Fruit fly (Drosophila melanogaster): ENCODE results near the gene RhoGAP1A.

Gene RhoGAP1A

DNA sequence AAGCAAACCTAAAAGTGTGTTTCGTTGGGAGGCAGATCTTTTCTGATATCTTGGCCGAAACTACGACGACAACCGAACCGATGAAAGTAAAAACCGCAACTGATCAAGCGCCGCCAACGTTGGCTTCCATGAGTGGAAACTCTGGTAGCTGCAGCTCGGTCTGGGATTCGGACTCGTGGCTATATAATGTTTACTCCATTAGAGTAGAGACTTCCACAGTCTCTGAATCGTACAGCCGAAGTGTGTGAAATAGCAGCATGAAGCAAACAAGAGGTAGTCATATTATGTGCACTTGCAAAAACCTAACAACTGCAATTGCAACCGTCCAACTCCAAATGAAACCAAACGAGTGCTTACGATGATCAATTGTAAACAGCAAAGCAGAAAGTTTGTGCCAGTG lies 21.1 kb downstream of the RhoGAP1A start, which contains the start of gene CG17707:
TSS of gene CG17707 (minus strand) at position 101 of the 400 bp plus-strand sequence.
- TF ChIP-seq CG34367 (tag; optimal IDR thresholded peaks at IDR 0.05) (no peak), Pif1A (GFP tag; optimal IDR thresholded peaks at IDR 0.05) (no peak), rn (GFP tag; IDR thresholded peaks at IDR 0.05) (no peak), fd96Ca (GFP tag; IDR thresholded peaks at IDR 0.05) (peak; percentile 13; the same call in 1 of the 3 replicates), Ets98B (GFP tag; IDR thresholded peaks at IDR 0.05) (peak; percentile 48)

DNA sequence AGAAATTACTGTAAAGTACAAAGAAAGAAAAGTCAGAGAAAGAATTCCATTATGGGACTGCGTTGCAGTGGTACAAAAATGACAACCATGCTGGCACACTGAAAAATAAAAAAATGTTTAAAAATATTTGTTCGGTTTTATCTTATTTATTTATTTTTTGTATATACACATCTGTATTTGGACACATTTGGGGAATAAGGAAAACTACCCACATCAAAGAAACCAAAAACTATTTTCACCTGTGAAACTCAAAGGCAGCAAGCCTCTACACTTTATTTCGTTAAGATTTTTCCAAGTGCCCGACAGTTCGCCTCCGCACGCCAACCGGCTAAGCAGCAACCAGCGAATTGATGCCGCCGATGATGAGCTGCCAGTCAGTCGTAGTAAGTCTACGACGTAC lies 42.3 kb downstream of the RhoGAP1A start:
- TF ChIP-seq Ets98B (GFP tag; IDR thresholded peaks at IDR 0.05) (peak; percentile 34), CG32121 (GFP tag; IDR thresholded peaks at IDR 0.05) (no peak), CG14655 (GFP tag; optimal IDR thresholded peaks at IDR 0.05) (peak; percentile 67), fd96Ca (GFP tag; IDR thresholded peaks at IDR 0.05) (0 out of 3 replicates have a peak, but pooled peaks have one; percentile 38), CG8301 (tag; optimal IDR thresholded peaks at IDR 0.05) (peak; percentile 59), CG34367 (tag; optimal IDR thresholded peaks at IDR 0.05) (no peak)

DNA sequence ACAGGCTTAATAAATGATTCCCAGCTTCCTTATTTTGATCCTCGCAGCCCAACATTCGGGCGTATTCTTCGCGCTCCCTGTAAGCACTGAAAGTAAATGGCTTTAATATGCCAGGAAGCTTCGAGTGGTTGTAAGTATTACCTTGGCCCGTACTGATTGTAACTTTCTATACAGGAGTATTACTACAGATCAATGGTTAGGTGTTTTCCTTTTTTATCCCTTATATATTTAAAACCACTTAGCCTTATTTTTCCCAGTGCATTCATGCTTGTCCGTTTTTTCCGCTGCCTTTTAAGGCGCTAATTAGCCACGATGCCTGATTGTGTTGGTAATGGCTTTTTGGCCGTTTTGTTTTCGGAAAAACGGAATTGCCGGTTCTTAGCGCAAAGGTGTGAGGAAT lies 46.3 kb downstream of the RhoGAP1A start:
- peak; percentile 21 for TF ChIP-seq CG8301 (tag; optimal IDR thresholded peaks at IDR 0.05)
- TF ChIP-seq CG9948 (tag; optimal IDR thresholded peaks at IDR 0.05) = no peak
- TF ChIP-seq CG34367 (tag; optimal IDR thresholded peaks at IDR 0.05) = no peak
- peak; percentile 10 for TF ChIP-seq Pif1A (GFP tag; optimal IDR thresholded peaks at IDR 0.05)
- TF ChIP-seq CG10348 (GFP tag; IDR thresholded peaks at IDR 0.05) = no peak
- no peak for TF ChIP-seq rn (GFP tag; IDR thresholded peaks at IDR 0.05)
- TF ChIP-seq Snoo (tag; optimal IDR thresholded peaks at IDR 0.05) = peak; percentile 28
- TF ChIP-seq CG15710 (tag; optimal IDR thresholded peaks at IDR 0.05) = no peak
- no peak for TF ChIP-seq CG8159 (tag; optimal IDR thresholded peaks at IDR 0.05)
- no peak for TF ChIP-seq CG13204 (GFP tag; optimal IDR thresholded peaks at IDR 0.05)
- TF ChIP-seq Ets98B (GFP tag; IDR thresholded peaks at IDR 0.05) = 0 out of 2 replicates have a peak, but pooled peaks have one; percentile 11
- TF ChIP-seq CG17806 (tag; optimal IDR thresholded peaks at IDR 0.05) = no peak
- peak; percentile 34 for TF ChIP-seq CG14655 (GFP tag; optimal IDR thresholded peaks at IDR 0.05)
- TF ChIP-seq Pif1B (GFP tag; optimal IDR thresholded peaks at IDR 0.05) = peak; percentile 11
- TF ChIP-seq fd96Ca (GFP tag; IDR thresholded peaks at IDR 0.05) = no peak
- TF ChIP-seq CG32121 (GFP tag; IDR thresholded peaks at IDR 0.05) = no peak
- no peak for TF ChIP-seq D1 (tag; optimal IDR thresholded peaks at IDR 0.05)
- TF ChIP-seq EcR (GFP tag; optimal IDR thresholded peaks at IDR 0.05) = no peak
- no peak for TF ChIP-seq CG12605 (GFP tag; IDR thresholded peaks at IDR 0.05)
- 0 out of 3 replicates have a peak, but pooled peaks have one; percentile 33 for TF ChIP-seq CG4496 (GFP tag; IDR thresholded peaks at IDR 0.05)
- no peak for TF ChIP-seq gl (tag; optimal IDR thresholded peaks at IDR 0.05)

DNA sequence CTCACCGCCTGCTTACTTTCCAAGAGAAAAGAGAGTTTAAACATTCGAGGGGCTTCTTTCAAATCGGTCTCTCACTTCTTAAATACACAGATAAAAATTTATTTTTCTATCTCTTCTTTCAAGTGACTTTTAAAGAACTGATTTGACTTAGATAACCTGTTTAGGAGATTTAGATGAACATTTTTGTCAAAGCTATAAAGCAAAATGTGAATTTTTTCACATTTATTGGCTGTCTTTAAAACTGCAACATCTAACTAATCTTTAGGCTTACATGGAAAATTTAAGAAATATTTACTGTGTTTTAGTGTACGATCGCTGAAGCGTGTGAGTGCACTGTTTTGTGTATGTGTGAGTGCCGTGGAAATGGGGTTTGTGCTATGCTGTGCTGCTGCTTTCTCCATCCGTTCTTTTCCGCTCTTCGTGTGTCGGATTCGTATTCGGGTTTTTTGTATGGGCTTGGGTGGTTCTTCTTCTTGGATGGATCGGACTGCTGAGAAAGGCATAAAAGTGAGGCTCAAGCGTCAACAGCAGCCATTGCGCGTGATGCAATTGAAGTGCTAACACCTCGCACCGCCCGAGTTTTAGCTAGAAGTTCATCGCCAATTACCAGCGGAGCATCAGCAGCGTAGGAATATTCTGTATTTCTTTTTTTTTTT lies 48.4 kb downstream of the RhoGAP1A start:
- TF ChIP-seq CG32121 (GFP tag; IDR thresholded peaks at IDR 0.05) = no peak
- TF ChIP-seq Ets98B (GFP tag; IDR thresholded peaks at IDR 0.05) = peak; percentile 34
- peak; percentile 68 for TF ChIP-seq CG17806 (tag; optimal IDR thresholded peaks at IDR 0.05)
- peak; percentile 69 for TF ChIP-seq Snoo (tag; optimal IDR thresholded peaks at IDR 0.05)
- no peak for TF ChIP-seq rn (GFP tag; IDR thresholded peaks at IDR 0.05)
- peak; percentile 90 for TF ChIP-seq CG8301 (tag; optimal IDR thresholded peaks at IDR 0.05)
- peak; percentile 73 for TF ChIP-seq Pif1B (GFP tag; optimal IDR thresholded peaks at IDR 0.05)
- 0 out of 3 replicates have a peak, but pooled peaks have one; percentile 42 for TF ChIP-seq CG4496 (GFP tag; IDR thresholded peaks at IDR 0.05)
- TF ChIP-seq CG34367 (tag; optimal IDR thresholded peaks at IDR 0.05) = peak; percentile 51
- TF ChIP-seq CG13204 (GFP tag; optimal IDR thresholded peaks at IDR 0.05) = no peak
- peak; percentile 78 for TF ChIP-seq Pif1A (GFP tag; optimal IDR thresholded peaks at IDR 0.05)
- TF ChIP-seq CG15710 (tag; optimal IDR thresholded peaks at IDR 0.05) = peak; percentile 58
- no peak for TF ChIP-seq EcR (GFP tag; optimal IDR thresholded peaks at IDR 0.05)
- TF ChIP-seq CG12605 (GFP tag; IDR thresholded peaks at IDR 0.05) = no peak
- TF ChIP-seq CG14655 (GFP tag; optimal IDR thresholded peaks at IDR 0.05) = peak; percentile 92
- TF ChIP-seq CG9948 (tag; optimal IDR thresholded peaks at IDR 0.05) = peak; percentile 75
- no peak for TF ChIP-seq D1 (tag; optimal IDR thresholded peaks at IDR 0.05)
- no peak for TF ChIP-seq CG10348 (GFP tag; IDR thresholded peaks at IDR 0.05)
- TF ChIP-seq gl (tag; optimal IDR thresholded peaks at IDR 0.05) = peak; percentile 16
- TF ChIP-seq fd96Ca (GFP tag; IDR thresholded peaks at IDR 0.05) = no peak
- TF ChIP-seq CG8159 (tag; optimal IDR thresholded peaks at IDR 0.05) = peak; percentile 65

DNA sequence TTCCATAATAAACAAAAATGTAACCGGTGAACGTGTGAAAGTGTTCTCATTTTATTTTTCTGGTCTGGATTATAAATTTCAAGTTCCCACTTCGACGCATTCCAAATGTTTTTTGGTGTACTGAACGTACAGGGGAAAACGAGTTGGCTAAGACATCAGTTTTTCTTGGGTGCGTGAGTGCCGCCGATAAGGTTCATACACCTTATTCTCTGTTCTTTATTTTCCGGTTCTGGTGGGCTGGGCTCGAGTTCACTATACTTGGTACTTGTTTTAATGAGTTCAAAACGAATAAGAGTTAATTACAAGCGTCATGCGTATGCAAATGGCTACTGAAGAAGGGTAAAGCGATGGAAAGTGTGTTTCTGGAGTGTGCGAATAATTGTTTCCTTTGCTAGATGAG lies 53.2 kb downstream of the RhoGAP1A start:
- TF ChIP-seq CG13204 (GFP tag; optimal IDR thresholded peaks at IDR 0.05) (no peak), EcR (GFP tag; optimal IDR thresholded peaks at IDR 0.05) (peak; percentile 58), CG8159 (tag; optimal IDR thresholded peaks at IDR 0.05) (no peak), CG10348 (GFP tag; IDR thresholded peaks at IDR 0.05) (no peak)
